Worm (Caenorhabditis elegans): ENCODE results near the gene lsm-7.
A peak's percentile ranks its signal among the peaks of the same experiment; 100 is the strongest.

Gene lsm-7

ce11 chrIV:10933777-10934546 lies 660 bp downstream of the lsm-7 start:
- TF ChIP-seq tra-4 (tag; optimal IDR thresholded peaks at IDR 0.05) (no peak), hmbx-1 (tag; optimal IDR thresholded peaks at IDR 0.05) (no peak), sea-1 (GFP tag; conservative IDR thresholded peaks at IDR 0.05) (no peak), pes-1 (GFP tag; IDR thresholded peaks at IDR 0.05) (no peak), tbx-11 (GFP tag; IDR thresholded peaks at IDR 0.05) (no peak), aly-1 (tag; optimal IDR thresholded peaks at IDR 0.05) (no peak), F13C5.2 (tag; optimal IDR thresholded peaks at IDR 0.05) (no peak), ets-7 (tag; optimal IDR thresholded peaks at IDR 0.05) (no peak), hnd-1 (tag; optimal IDR thresholded peaks at IDR 0.05) (no peak), hmg-4 (GFP tag; optimal IDR thresholded peaks at IDR 0.05) (no peak), scrt-1 (GFP tag; IDR thresholded peaks at IDR 0.05) (no peak), ceh-13 (GFP tag; optimal IDR thresholded peaks at IDR 0.05) (no peak), B0310.2 (tag; optimal IDR thresholded peaks at IDR 0.05) (no peak)

DNA sequence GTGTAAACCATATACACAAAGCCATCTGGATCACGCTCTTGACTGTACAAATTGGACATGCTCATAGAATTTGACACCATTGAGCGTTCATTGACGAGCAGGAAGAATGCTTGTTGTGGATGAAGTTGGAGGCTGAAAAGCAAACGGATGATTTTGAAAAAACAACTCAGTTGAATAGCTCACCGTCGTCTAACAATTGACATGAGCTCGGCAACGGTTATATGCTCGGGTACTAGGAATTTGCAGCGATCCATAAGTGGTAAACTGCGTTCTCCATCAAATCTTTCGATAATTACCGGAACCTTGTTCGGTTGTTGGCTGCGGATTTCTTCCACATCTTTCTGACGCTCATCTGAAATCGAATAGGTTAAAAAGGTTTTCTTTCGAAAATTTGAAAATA lies 1.5 kb downstream of the lsm-7 start:
- TF ChIP-seq aly-1 (tag; optimal IDR thresholded peaks at IDR 0.05) (no peak), scrt-1 (GFP tag; IDR thresholded peaks at IDR 0.05) (no peak), tbx-37 (GFP tag; conservative IDR thresholded peaks at IDR 0.05) (no peak), ceh-36 (tag; optimal IDR thresholded peaks at IDR 0.05) (no peak), sea-1 (GFP tag; conservative IDR thresholded peaks at IDR 0.05) (no peak), ets-7 (tag; optimal IDR thresholded peaks at IDR 0.05) (no peak), tbx-11 (GFP tag; IDR thresholded peaks at IDR 0.05) (no peak)

- peak; percentile 11 for TF ChIP-seq ets-7 (tag; optimal IDR thresholded peaks at IDR 0.05)
- TF ChIP-seq tbx-37 (GFP tag; conservative IDR thresholded peaks at IDR 0.05): no peak
- no peak for TF ChIP-seq sea-1 (GFP tag; conservative IDR thresholded peaks at IDR 0.05)
Measured at ce11 chrIV:10935336-10935735, 2.0 kb downstream of the lsm-7 start.

DNA sequence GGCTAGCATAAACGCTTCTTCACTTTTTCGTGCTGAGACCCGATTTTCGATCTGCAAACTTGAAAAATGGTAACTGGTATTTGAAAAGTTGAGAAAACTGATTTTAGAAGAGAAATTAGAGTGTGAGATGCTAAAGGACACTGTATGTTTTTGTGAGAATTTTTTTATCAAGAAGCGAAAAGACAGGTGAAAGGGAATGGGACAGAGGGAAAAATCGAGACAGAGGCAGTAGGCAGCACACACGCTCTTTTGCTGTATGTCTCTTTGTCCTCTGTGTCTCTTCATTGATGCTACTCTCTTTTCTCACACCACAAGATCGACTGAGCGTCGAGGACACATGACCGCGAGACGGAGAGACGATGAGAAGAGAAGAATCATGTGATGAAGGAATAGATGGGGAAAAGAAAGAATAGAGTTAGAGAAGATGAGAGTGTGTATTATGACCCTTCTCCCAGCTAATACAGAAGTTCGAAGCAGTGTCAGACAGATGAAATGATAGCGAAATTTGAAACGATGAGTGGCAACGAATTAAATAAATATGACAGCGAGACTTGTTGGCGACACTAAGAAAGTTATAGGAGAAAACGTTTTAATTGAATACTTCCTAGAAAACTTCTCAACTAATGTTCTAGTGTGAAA lies 2.7 kb downstream of the lsm-7 start, which contains the start of gene lgg-2:
Gene lgg-2, minus strand, starts transcription at position 51 of the 639 bp plus-strand sequence.
- TF ChIP-seq hmg-4 (GFP tag; optimal IDR thresholded peaks at IDR 0.05): peak; percentile 45
- no peak for TF ChIP-seq pes-1 (GFP tag; IDR thresholded peaks at IDR 0.05)
- TF ChIP-seq sea-1 (GFP tag; conservative IDR thresholded peaks at IDR 0.05): no peak
- TF ChIP-seq B0310.2 (tag; optimal IDR thresholded peaks at IDR 0.05): no peak
- no peak for TF ChIP-seq aly-1 (tag; optimal IDR thresholded peaks at IDR 0.05)
- no peak for TF ChIP-seq scrt-1 (GFP tag; IDR thresholded peaks at IDR 0.05)

DNA sequence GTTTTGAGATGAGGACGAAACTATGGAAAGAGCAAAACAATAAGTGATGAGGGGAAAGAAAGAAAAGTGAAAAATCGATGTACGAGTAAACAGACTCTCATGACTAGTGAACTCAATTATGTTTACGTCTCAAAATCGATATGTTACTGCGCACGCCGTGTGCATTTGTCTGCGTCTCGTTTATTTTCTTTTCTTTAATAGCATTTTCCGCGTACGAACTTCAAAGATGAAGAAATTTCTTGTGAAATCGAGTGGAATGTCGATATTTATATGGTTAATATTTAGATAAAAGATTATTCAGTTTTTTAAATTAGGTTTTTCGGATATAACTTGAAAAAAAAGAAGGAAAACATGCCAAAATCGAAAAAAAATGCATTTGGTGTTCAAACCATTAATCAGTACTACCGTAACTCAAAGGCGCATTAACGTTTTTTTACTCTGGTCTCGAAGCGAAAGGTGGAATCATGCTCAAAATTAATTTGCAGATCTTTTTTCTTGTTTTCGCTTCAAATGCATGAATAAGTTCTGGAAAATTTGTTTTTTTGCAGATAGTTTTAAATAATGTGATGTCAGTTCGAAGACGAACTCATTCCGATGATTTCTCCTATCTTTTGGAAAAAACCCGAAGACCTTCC lies 3.7 kb downstream of the lsm-7 start, which contains the start of gene fic-1:
Gene fic-1, plus strand, starts transcription at position 549 of the 635 bp plus-strand sequence.
- TF ChIP-seq hnd-1 (tag; optimal IDR thresholded peaks at IDR 0.05) (no peak), pes-1 (GFP tag; IDR thresholded peaks at IDR 0.05) (no peak), aly-1 (tag; optimal IDR thresholded peaks at IDR 0.05) (no peak), hmg-4 (GFP tag; optimal IDR thresholded peaks at IDR 0.05) (no peak), flt-1 (GFP tag; IDR thresholded peaks at IDR 0.05) (no peak), ceh-13 (GFP tag; optimal IDR thresholded peaks at IDR 0.05) (no peak), tbx-37 (GFP tag; conservative IDR thresholded peaks at IDR 0.05) (no peak), ama-1 (optimal IDR thresholded peaks at IDR 0.05) (no peak), tbx-11 (GFP tag; IDR thresholded peaks at IDR 0.05) (no peak), ceh-36 (tag; optimal IDR thresholded peaks at IDR 0.05) (no peak), hmbx-1 (tag; optimal IDR thresholded peaks at IDR 0.05) (no peak), ets-7 (tag; optimal IDR thresholded peaks at IDR 0.05) (no peak), scrt-1 (GFP tag; IDR thresholded peaks at IDR 0.05) (no peak), tra-4 (tag; optimal IDR thresholded peaks at IDR 0.05) (no peak), B0310.2 (tag; optimal IDR thresholded peaks at IDR 0.05) (no peak), sea-1 (GFP tag; conservative IDR thresholded peaks at IDR 0.05) (no peak), F13C5.2 (tag; optimal IDR thresholded peaks at IDR 0.05) (no peak)

ce11 chrIV:10948797-10949196 lies 15.5 kb downstream of the lsm-7 start, which contains the start of gene Y69E1A.1:
Gene Y69E1A.1 (minus strand): TSS chrIV:10948897.
- TF ChIP-seq hmg-4 (GFP tag; optimal IDR thresholded peaks at IDR 0.05) (no peak), tra-4 (tag; optimal IDR thresholded peaks at IDR 0.05) (no peak), sea-1 (GFP tag; conservative IDR thresholded peaks at IDR 0.05) (no peak), B0310.2 (tag; optimal IDR thresholded peaks at IDR 0.05) (no peak), ceh-36 (tag; optimal IDR thresholded peaks at IDR 0.05) (no peak), scrt-1 (GFP tag; IDR thresholded peaks at IDR 0.05) (no peak), pes-1 (GFP tag; IDR thresholded peaks at IDR 0.05) (no peak), aly-1 (tag; optimal IDR thresholded peaks at IDR 0.05) (no peak), F13C5.2 (tag; optimal IDR thresholded peaks at IDR 0.05) (no peak), tbx-37 (GFP tag; conservative IDR thresholded peaks at IDR 0.05) (no peak), ets-7 (tag; optimal IDR thresholded peaks at IDR 0.05) (no peak), ama-1 (optimal IDR thresholded peaks at IDR 0.05) (no peak), hnd-1 (tag; optimal IDR thresholded peaks at IDR 0.05) (no peak), ceh-13 (GFP tag; optimal IDR thresholded peaks at IDR 0.05) (no peak), hmbx-1 (tag; optimal IDR thresholded peaks at IDR 0.05) (no peak), flt-1 (GFP tag; IDR thresholded peaks at IDR 0.05) (no peak), tbx-11 (GFP tag; IDR thresholded peaks at IDR 0.05) (no peak)

ce11 chrIV:10949510-10949909 lies 16.2 kb downstream of the lsm-7 start, which contains the start of gene nsph-3.1:
Gene nsph-3.1 (plus strand): TSS chrIV:10949810.
- TF ChIP-seq tbx-37 (GFP tag; conservative IDR thresholded peaks at IDR 0.05) (no peak), scrt-1 (GFP tag; IDR thresholded peaks at IDR 0.05) (no peak), flt-1 (GFP tag; IDR thresholded peaks at IDR 0.05) (no peak), pes-1 (GFP tag; IDR thresholded peaks at IDR 0.05) (no peak), hmbx-1 (tag; optimal IDR thresholded peaks at IDR 0.05) (no peak), F13C5.2 (tag; optimal IDR thresholded peaks at IDR 0.05) (no peak), B0310.2 (tag; optimal IDR thresholded peaks at IDR 0.05) (no peak), hnd-1 (tag; optimal IDR thresholded peaks at IDR 0.05) (no peak), aly-1 (tag; optimal IDR thresholded peaks at IDR 0.05) (no peak), ceh-36 (tag; optimal IDR thresholded peaks at IDR 0.05) (no peak), sea-1 (GFP tag; conservative IDR thresholded peaks at IDR 0.05) (no peak), ceh-13 (GFP tag; optimal IDR thresholded peaks at IDR 0.05) (no peak), hmg-4 (GFP tag; optimal IDR thresholded peaks at IDR 0.05) (no peak), tbx-11 (GFP tag; IDR thresholded peaks at IDR 0.05) (no peak), ets-7 (tag; optimal IDR thresholded peaks at IDR 0.05) (no peak)
